Fruit fly (Drosophila melanogaster) whole organism, embryonic: Measurements from ENCODE around the gene CG42393.
A peak's percentile ranks its signal among the peaks of the same experiment; 100 is the strongest.

Experiments used
- ATbp ChIP-seq: fragments of 200-800 bp; sonication (Bioruptor generic); optimal IDR thresholded peaks from 2 replicates; lab custom pipeline; 2017; ENCODE audit warnings: missing biosample characterization, mild to moderate bottlenecking, missing genetic modification characterization, missing genetic modification reagents
- Adf1 ChIP-seq: fragments of 200-800 bp; sonication (Bioruptor generic); IDR thresholded peaks from 2 replicates; pipeline ENCODE4 v1.3.6; 2022; ENCODE audit warnings: missing biosample characterization, missing genetic modification characterization
- C15 ChIP-seq: fragments of 200-800 bp; sonication (Bioruptor generic); IDR thresholded peaks from 3 replicates; pipeline ENCODE4 v1.3.6; 2022; ENCODE audit warnings: missing biosample characterization, missing genetic modification characterization
- CG10321 ChIP-seq: fragments of 200-800 bp; sonication (Bioruptor generic); IDR thresholded peaks from 2 replicates; pipeline ENCODE4 v1.3.6; 2022; ENCODE audit warnings: missing biosample characterization, missing genetic modification characterization
- CG10366 ChIP-seq: fragments of 200-800 bp; sonication (Bioruptor generic); IDR thresholded peaks from 2 replicates; pipeline ENCODE4 v1.3.6; 2022; ENCODE audit warnings: missing biosample characterization, missing genetic modification characterization
- CG10979 ChIP-seq: fragments of 200-800 bp; sonication (Bioruptor generic); optimal IDR thresholded peaks from 2 replicates; lab custom pipeline; 2018; ENCODE audit warnings: missing biosample characterization, mild to moderate bottlenecking, missing genetic modification characterization, moderate library complexity
- CG12391 ChIP-seq: fragments of 200-800 bp; sonication (Bioruptor generic); optimal IDR thresholded peaks from 3 replicates; lab custom pipeline; 2018; ENCODE audit warnings: missing biosample characterization, mild to moderate bottlenecking, missing genetic modification characterization, moderate library complexity
- CG12942 ChIP-seq: fragments of 200-800 bp; sonication (Bioruptor generic); optimal IDR thresholded peaks from 3 replicates; lab custom pipeline; 2016; ENCODE audit warnings: missing biosample characterization, missing genetic modification characterization
- CG13296 ChIP-seq: fragments of 200-800 bp; sonication (Bioruptor generic); optimal IDR thresholded peaks from 3 replicates; lab custom pipeline; 2018; ENCODE audit warnings: missing biosample characterization, mild to moderate bottlenecking, missing genetic modification characterization
- CG13775 ChIP-seq: fragments of 200-800 bp; sonication (Bioruptor generic); optimal IDR thresholded peaks from 3 replicates; lab custom pipeline; 2017; ENCODE audit warnings: missing biosample characterization, mild to moderate bottlenecking, missing genetic modification characterization
- CG1647 ChIP-seq: fragments of 200-800 bp; sonication (Bioruptor generic); optimal IDR thresholded peaks from 3 replicates; lab custom pipeline; 2016; ENCODE audit warnings: missing biosample characterization, missing genetic modification characterization
- CG17612 ChIP-seq: fragments of 200-800 bp; sonication (Bioruptor generic); IDR thresholded peaks from 2 replicates; pipeline ENCODE4 v1.3.6; 2022; ENCODE audit warnings: missing biosample characterization, missing genetic modification characterization
- CG2120 ChIP-seq: fragments of 200-800 bp; sonication (Bioruptor generic); optimal IDR thresholded peaks from 3 replicates; lab custom pipeline; 2016; ENCODE audit warnings: missing biosample characterization, missing genetic modification characterization
- CG31441 ChIP-seq: fragments of 200-800 bp; sonication (Bioruptor generic); IDR thresholded peaks from 2 replicates; pipeline ENCODE4 v1.3.6; 2022; ENCODE audit warnings: missing biosample characterization, missing genetic modification characterization
- CG3163 ChIP-seq: fragments of 200-800 bp; sonication (Bioruptor generic); optimal IDR thresholded peaks from 3 replicates; lab custom pipeline; 2016; ENCODE audit warnings: missing biosample characterization, missing genetic modification characterization
- CG3407 ChIP-seq: fragments of 200-800 bp; sonication (Bioruptor generic); optimal IDR thresholded peaks from 2 replicates; lab custom pipeline; 2018; ENCODE audit warnings: missing biosample characterization, mild to moderate bottlenecking, missing genetic modification characterization
- CG4360 ChIP-seq: fragments of 200-800 bp; sonication (Bioruptor generic); IDR thresholded peaks from 2 replicates; pipeline ENCODE4 v1.3.6; 2022; ENCODE audit warnings: missing biosample characterization, missing genetic modification characterization
- CG4854 ChIP-seq: fragments of 200-800 bp; sonication (Bioruptor generic); optimal IDR thresholded peaks from 2 replicates; lab custom pipeline; 2016; ENCODE audit warnings: missing biosample characterization, missing genetic modification characterization, inconsistent platforms
- CG6272 ChIP-seq: fragments of 200-800 bp; sonication (Bioruptor generic); IDR thresholded peaks from 2 replicates; pipeline ENCODE4 v1.3.6; 2022; ENCODE audit warnings: missing biosample characterization, missing genetic modification characterization
- CG7839 ChIP-seq: fragments of 200-800 bp; sonication (Bioruptor generic); optimal IDR thresholded peaks from 3 replicates; lab custom pipeline; 2018; ENCODE audit warnings: missing biosample characterization, mild to moderate bottlenecking, missing genetic modification characterization, moderate library complexity
- CG8281 ChIP-seq: fragments of 200-800 bp; sonication (Bioruptor generic); optimal IDR thresholded peaks from 2 replicates; lab custom pipeline; 2018; ENCODE audit warnings: missing biosample characterization, mild to moderate bottlenecking, missing genetic modification characterization, moderate library complexity
- CG8944 ChIP-seq: fragments of 200-800 bp; sonication (Bioruptor generic); optimal IDR thresholded peaks from 3 replicates; lab custom pipeline; 2016; ENCODE audit warnings: missing biosample characterization, missing genetic modification characterization
- CTCF ChIP-seq: fragments of 200-800 bp; sonication (Bioruptor generic); optimal IDR thresholded peaks from 2 replicates; lab custom pipeline; 2017; ENCODE audit warnings: missing biosample characterization, mild to moderate bottlenecking, missing genetic modification characterization, moderate library complexity
- Dad ChIP-seq: fragments of 200-800 bp; sonication (Bioruptor generic); optimal IDR thresholded peaks from 3 replicates; lab custom pipeline; 2016; ENCODE audit warnings: missing biosample characterization, missing genetic modification characterization
- Hand ChIP-seq: fragments of 200-800 bp; sonication (Bioruptor generic); optimal IDR thresholded peaks from 2 replicates; lab custom pipeline; 2017; ENCODE audit warnings: mild to moderate bottlenecking, missing biosample characterization, missing genetic modification reagents, missing genetic modification characterization
- Hr51 ChIP-seq, 2 experiments: fragments of 200-800 bp; sonication (Bioruptor generic); optimal IDR thresholded peaks; 2 replicates in 1 of 2; 3 replicates in 1 of 2; lab custom pipeline; 2016 to 2018; ENCODE audit warnings: missing biosample characterization in 2 of 2, missing genetic modification characterization in 2 of 2, mild to moderate bottlenecking in 1 of 2, moderate library complexity in 1 of 2
- amos ChIP-seq: fragments of 200-800 bp; sonication (Bioruptor generic); IDR thresholded peaks from 2 replicates; pipeline ENCODE4 v1.3.6; 2022; ENCODE audit warnings: missing biosample characterization, missing genetic modification characterization; ENCODE audit not compliant: partially characterized antibody
- cad ChIP-seq: fragments of >200 bp; optimal IDR thresholded peaks from 2 replicates; lab custom pipeline; 2017; ENCODE audit warnings: missing biosample characterization, missing genetic modification characterization
- cwo ChIP-seq: fragments of 200-800 bp; sonication (Bioruptor generic); optimal IDR thresholded peaks from 3 replicates; lab custom pipeline; 2017; ENCODE audit warnings: missing biosample characterization, missing genetic modification characterization, mild to moderate bottlenecking, moderate library complexity, missing genetic modification reagents
- disco-r ChIP-seq: fragments of 200-800 bp; sonication (Bioruptor generic); optimal IDR thresholded peaks from 2 replicates; lab custom pipeline; 2016; ENCODE audit warnings: missing biosample characterization, missing genetic modification characterization
- dmrt99B ChIP-seq: fragments of 200-800 bp; sonication (Bioruptor generic); optimal IDR thresholded peaks from 2 replicates; lab custom pipeline; 2018; ENCODE audit warnings: missing biosample characterization, mild to moderate bottlenecking, missing genetic modification characterization, moderate library complexity
- exex ChIP-seq: fragments of 200-800 bp; sonication (Bioruptor generic); optimal IDR thresholded peaks from 4 replicates; lab custom pipeline; 2018; ENCODE audit warnings: missing biosample characterization, mild to moderate bottlenecking, missing genetic modification characterization, moderate library complexity
- fd3F ChIP-seq: fragments of 200-800 bp; sonication (Bioruptor generic); optimal IDR thresholded peaks from 2 replicates; lab custom pipeline; 2018; ENCODE audit warnings: missing biosample characterization, mild to moderate bottlenecking, missing genetic modification characterization, moderate library complexity
- gfzf ChIP-seq: fragments of 200-800 bp; sonication (Bioruptor generic); optimal IDR thresholded peaks from 2 replicates; lab custom pipeline; 2016; ENCODE audit warnings: missing biosample characterization, mild to moderate bottlenecking, missing genetic modification characterization, moderate library complexity
- grau ChIP-seq: fragments of 200-800 bp; optimal IDR thresholded peaks from 3 replicates; lab custom pipeline; 2019; ENCODE audit warnings: missing biosample characterization, mild to moderate bottlenecking, missing genetic modification characterization, moderate library complexity
- hbn ChIP-seq: fragments of 200-800 bp; sonication (Bioruptor generic); IDR thresholded peaks from 2 replicates; pipeline ENCODE4 v1.3.6; 2022; ENCODE audit warnings: missing biosample characterization, missing genetic modification characterization; ENCODE audit not compliant: partially characterized antibody
- jumu ChIP-seq: fragments of 200-800 bp; sonication (Bioruptor generic); optimal IDR thresholded peaks from 3 replicates; lab custom pipeline; 2016; ENCODE audit warnings: missing biosample characterization, missing genetic modification characterization
- lmd ChIP-seq: fragments of 200-800 bp; sonication (Bioruptor generic); IDR thresholded peaks from 2 replicates; pipeline ENCODE4 v1.3.6; 2022; ENCODE audit warnings: missing biosample characterization, missing genetic modification characterization
- lov ChIP-seq, 2 experiments: fragments of 200-800 bp in 1 of 2; fragments of >200 bp in 1 of 2; sonication (Bioruptor generic) in 1 of 2; IDR thresholded peaks in 1 of 2; optimal IDR thresholded peaks in 1 of 2; 2 replicates in 1 of 2; 3 replicates in 1 of 2; pipeline versions ENCODE4 v1.3.6 to Lab custom; 2017 to 2022; ENCODE audit warnings: missing biosample characterization in 1 of 2, missing genetic modification characterization in 1 of 2
- pan ChIP-seq, 4 experiments: fragments of >200 bp in 3 of 4; fragments of 200-800 bp in 1 of 4; sonication (Bioruptor generic) in 1 of 4; optimal IDR thresholded peaks in 3 of 4; IDR thresholded peaks in 1 of 4; 2 replicates each; pipeline versions ENCODE4 v1.3.6 to Lab custom; 2017 to 2022; ENCODE audit warnings: missing biosample characterization in 2 of 4, missing genetic modification characterization in 2 of 4, mixed read lengths in 1 of 4
- pb ChIP-seq: fragments of 200-800 bp; sonication (Bioruptor generic); optimal IDR thresholded peaks from 3 replicates; lab custom pipeline; 2016; ENCODE audit warnings: missing biosample characterization, missing genetic modification characterization
- sd ChIP-seq: fragments of 200-800 bp; sonication (Bioruptor generic); optimal IDR thresholded peaks from 3 replicates; lab custom pipeline; 2018; ENCODE audit warnings: missing biosample characterization, mild to moderate bottlenecking, missing genetic modification characterization, moderate library complexity
- seq ChIP-seq: fragments of 200-800 bp; sonication (Bioruptor generic); IDR thresholded peaks from 2 replicates; pipeline ENCODE4 v1.3.6; 2022; ENCODE audit warnings: missing biosample characterization, missing genetic modification characterization
- slou ChIP-seq: fragments of 200-800 bp; sonication (Bioruptor generic); optimal IDR thresholded peaks from 3 replicates; lab custom pipeline; 2016; ENCODE audit warnings: missing biosample characterization, missing genetic modification characterization
- so ChIP-seq: fragments of 200-800 bp; sonication (Bioruptor generic); IDR thresholded peaks from 3 replicates; pipeline ENCODE4 v1.3.6; 2022; ENCODE audit warnings: missing biosample characterization, missing genetic modification characterization
- tna ChIP-seq: fragments of 200-800 bp; sonication (Bioruptor generic); IDR thresholded peaks from 2 replicates; pipeline ENCODE4 v1.3.6; 2022; ENCODE audit warnings: missing biosample characterization, missing genetic modification characterization; ENCODE audit not compliant: partially characterized antibody
- toy ChIP-seq: fragments of 200-800 bp; sonication (Bioruptor generic); IDR thresholded peaks from 2 replicates; pipeline ENCODE4 v1.3.6; 2022; ENCODE audit warnings: missing biosample characterization, missing genetic modification characterization
- wor ChIP-seq: fragments of 200-800 bp; sonication (Bioruptor generic); IDR thresholded peaks from 2 replicates; pipeline ENCODE4 v1.3.6; 2022; ENCODE audit warnings: missing biosample characterization, missing genetic modification characterization
- zfh1 ChIP-seq: fragments of 200-800 bp; sonication (Bioruptor generic); IDR thresholded peaks from 3 replicates; pipeline ENCODE4 v1.3.6; 2022; ENCODE audit warnings: missing biosample characterization, missing genetic modification characterization

CG42393 gene

dm6 chr3L:18003054-18003871 lies 39.3 kb upstream of the CG42393 start (continued):
- no peak for TF ChIP-seq CG17612 (GFP tag; lab: Robert Waterston, UW)
- peak; percentile 60 for TF ChIP-seq dmrt99B (tag; lab: Kevin White, UChicago)
- TF ChIP-seq CG12942 (GFP tag; lab: Kevin White, UChicago): no peak
- peak; percentile 86 for TF ChIP-seq CG7839 (tag; lab: Kevin White, UChicago)
- no peak for TF ChIP-seq seq (GFP tag; lab: Robert Waterston, UW)
- TF ChIP-seq slou: no peak
- TF ChIP-seq CG6272 (GFP tag; lab: Robert Waterston, UW): no peak
- TF ChIP-seq toy (GFP tag; lab: Robert Waterston, UW): no peak
- no peak for TF ChIP-seq cad (GFP tag; lab: Kevin White, UChicago)
- TF ChIP-seq disco-r (GFP tag; lab: Kevin White, UChicago): no peak
- TF ChIP-seq CG3407 (GFP tag; lab: Kevin White, UChicago): no peak
- TF ChIP-seq pan (optimal IDR thresholded peaks at IDR 0.05; lab: Kevin White, UChicago): no peak
- TF ChIP-seq pan (GFP tag; optimal IDR thresholded peaks at IDR 0.05 in 1 of 2, IDR thresholded peaks at IDR 0.05 in 1 of 2): peak in 1 of 2 experiments; percentile 59
- peak; percentile 98 for TF ChIP-seq sd (tag; lab: Kevin White, UChicago)
- TF ChIP-seq pb: no peak
- TF ChIP-seq Dad (GFP tag; lab: Kevin White, UChicago): no peak
- TF ChIP-seq CTCF (GFP tag; lab: Kevin White, UChicago): no peak
- TF ChIP-seq CG8281: no peak
- no peak for TF ChIP-seq CG4360
- TF ChIP-seq CG8944 (GFP tag; lab: Kevin White, UChicago): no peak
- TF ChIP-seq exex: peak; percentile 91
- peak; percentile 63 for TF ChIP-seq cwo (GFP tag; lab: Kevin White, UChicago)
- TF ChIP-seq CG10979 (tag; lab: Kevin White, UChicago): peak; percentile 68
- peak; percentile 25 for TF ChIP-seq CG2120 (GFP tag; lab: Kevin White, UChicago)
- TF ChIP-seq gfzf (GFP tag; lab: Kevin White, UChicago): no peak
- TF ChIP-seq jumu (GFP tag; lab: Kevin White, UChicago): no peak
- TF ChIP-seq zfh1 (GFP tag; lab: Robert Waterston, UW): no peak
- TF ChIP-seq lmd (GFP tag; lab: Robert Waterston, UW): peak; percentile 44; the same call in 1 of the 2 replicates
- TF ChIP-seq fd3F (GFP tag; lab: Kevin White, UChicago): peak; percentile 54
- TF ChIP-seq wor (GFP tag; lab: Robert Waterston, UW): no peak
- no peak for TF ChIP-seq CG4854 (GFP tag; lab: Kevin White, UChicago)
- TF ChIP-seq ATbp (GFP tag; lab: Kevin White, UChicago): no peak
- peak; percentile 64 for TF ChIP-seq CG31441 (GFP tag; lab: Robert Waterston, UW)
- TF ChIP-seq Hand: peak; percentile 30
- TF ChIP-seq Hr51 (GFP tag; optimal IDR thresholded peaks at IDR 0.05; lab: Kevin White, UChicago): peak in 1 of 2 experiments; percentile 71
- TF ChIP-seq grau (tag; lab: Kevin White, UChicago): peak; percentile 78
- TF ChIP-seq CG1647: no peak
- no peak for TF ChIP-seq so (GFP tag; lab: Robert Waterston, UW)
- TF ChIP-seq hbn: no peak
- TF ChIP-seq lov (optimal IDR thresholded peaks at IDR 0.05; lab: Kevin White, UChicago): no peak
- no peak for TF ChIP-seq lov (GFP tag; IDR thresholded peaks at IDR 0.05; lab: Robert Waterston, UW)
- TF ChIP-seq CG3163 (GFP tag; lab: Kevin White, UChicago): no peak
- TF ChIP-seq Adf1 (GFP tag; lab: Robert Waterston, UW): peak; percentile 59
- peak; percentile 66 for TF ChIP-seq CG13296 (GFP tag; lab: Kevin White, UChicago)
- TF ChIP-seq C15 (GFP tag; lab: Robert Waterston, UW): no peak
- no peak for TF ChIP-seq CG13775 (GFP tag; lab: Kevin White, UChicago)
- no peak for TF ChIP-seq tna (GFP tag; lab: Robert Waterston, UW)
- no peak for TF ChIP-seq CG10366 (GFP tag; lab: Robert Waterston, UW)
- peak; percentile 89 for TF ChIP-seq CG10321
- TF ChIP-seq amos (GFP tag; lab: Robert Waterston, UW): no peak
- peak; percentile 78 for TF ChIP-seq CG12391 (tag; lab: Kevin White, UChicago)
